Fruit fly (Drosophila melanogaster): ENCODE results near the gene Obp69a.
A peak's percentile ranks its signal among the peaks of the same experiment; 100 is the strongest.

The Obp69a gene

DNA sequence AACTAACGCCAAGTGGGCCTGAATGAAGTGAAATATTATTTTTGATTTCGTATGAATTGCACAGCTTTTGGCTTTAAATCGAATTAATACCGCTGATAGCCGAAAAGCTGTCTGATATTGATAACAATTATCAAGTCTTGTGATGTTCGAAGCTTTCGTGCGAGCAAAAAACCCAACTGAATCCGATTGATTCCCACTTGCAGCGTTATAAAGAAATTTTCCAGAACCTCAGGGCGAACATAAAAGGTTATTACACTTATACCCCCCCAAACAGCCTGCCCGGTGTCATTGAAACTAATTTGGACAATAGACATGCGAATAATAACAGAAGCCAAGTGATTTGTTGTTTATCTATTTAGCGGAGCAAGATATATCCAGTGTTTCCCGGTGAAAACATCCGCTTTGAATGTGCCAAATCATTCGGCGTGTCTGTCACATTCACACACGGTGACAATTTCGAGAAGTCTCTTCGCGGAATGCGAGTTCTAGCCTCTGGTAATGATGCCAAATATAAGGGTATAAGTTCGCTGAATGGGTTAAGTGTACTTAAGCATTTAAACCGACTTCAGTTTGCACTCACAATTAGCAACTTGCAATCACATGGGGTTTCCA is 10.0 kb downstream of the Obp69a start:
- no peak for TF ChIP-seq Dll (optimal IDR thresholded peaks at IDR 0.05)
- no peak for TF ChIP-seq pan (optimal IDR thresholded peaks at IDR 0.05)
- no peak for TF ChIP-seq EcR (GFP tag; optimal IDR thresholded peaks at IDR 0.05)
- TF ChIP-seq CG8478 (optimal IDR thresholded peaks at IDR 0.05): no peak
- TF ChIP-seq usp (GFP tag; optimal IDR thresholded peaks at IDR 0.05): no peak
- no peak for TF ChIP-seq psq (optimal IDR thresholded peaks at IDR 0.05)

DNA sequence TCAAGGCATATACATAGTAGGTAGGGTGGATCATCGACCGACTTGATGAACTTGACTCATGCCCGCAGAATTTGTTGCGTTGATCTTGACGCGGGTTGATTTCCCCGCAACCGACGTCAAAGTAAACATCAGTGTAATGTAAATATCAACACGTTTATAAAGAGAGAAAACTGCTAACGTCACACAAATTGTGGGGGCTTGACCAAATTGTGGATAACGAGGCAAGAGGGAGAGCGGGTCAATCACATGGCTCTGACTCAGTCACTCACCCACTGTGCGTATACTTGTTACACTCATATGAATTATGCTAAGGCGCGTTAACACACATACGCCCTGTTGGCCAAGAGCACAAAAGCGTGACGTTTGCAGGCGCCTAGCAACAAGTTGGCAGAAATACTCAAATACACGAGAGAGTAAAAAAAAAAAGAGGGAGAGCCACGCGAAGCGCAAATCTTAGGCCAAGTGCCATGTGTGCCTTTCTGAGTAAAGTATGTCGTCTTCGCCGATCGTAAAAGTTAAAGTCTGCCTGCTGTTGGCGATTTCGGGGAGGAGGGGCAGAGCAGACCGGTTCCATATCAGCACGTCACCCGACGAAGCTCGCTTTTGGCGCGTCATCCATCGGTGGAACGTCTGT is 11.1 kb downstream of the Obp69a start:
- no peak for TF ChIP-seq pan (optimal IDR thresholded peaks at IDR 0.05)
- peak in 1 of 2 experiments; percentile 64 for TF ChIP-seq EcR (GFP tag; optimal IDR thresholded peaks at IDR 0.05)

DNA sequence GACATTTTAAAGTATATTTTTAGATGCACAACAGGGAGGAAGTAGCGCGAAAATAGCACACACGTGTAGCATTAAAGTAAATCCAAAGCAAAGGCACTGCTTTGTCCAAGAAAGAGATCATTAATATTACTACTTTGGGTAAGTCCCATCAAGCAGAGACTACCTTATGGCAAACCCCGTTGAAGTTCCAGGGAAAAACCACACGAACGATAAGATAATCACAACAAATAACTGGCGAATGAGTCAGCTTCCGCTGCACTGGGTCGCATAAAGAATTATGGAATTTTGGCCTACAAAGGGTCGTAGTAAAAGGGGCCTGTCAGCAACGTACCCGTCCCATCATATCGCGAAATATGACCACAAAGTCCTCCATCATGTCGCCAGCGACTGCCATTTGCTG is 11.8 kb downstream of the Obp69a start:
- TF ChIP-seq pan (optimal IDR thresholded peaks at IDR 0.05) (no peak), usp (GFP tag; optimal IDR thresholded peaks at IDR 0.05) (no peak), EcR (GFP tag; optimal IDR thresholded peaks at IDR 0.05) (no peak), Dll (optimal IDR thresholded peaks at IDR 0.05) (no peak), psq (optimal IDR thresholded peaks at IDR 0.05) (no peak), CG8478 (optimal IDR thresholded peaks at IDR 0.05) (no peak)

DNA sequence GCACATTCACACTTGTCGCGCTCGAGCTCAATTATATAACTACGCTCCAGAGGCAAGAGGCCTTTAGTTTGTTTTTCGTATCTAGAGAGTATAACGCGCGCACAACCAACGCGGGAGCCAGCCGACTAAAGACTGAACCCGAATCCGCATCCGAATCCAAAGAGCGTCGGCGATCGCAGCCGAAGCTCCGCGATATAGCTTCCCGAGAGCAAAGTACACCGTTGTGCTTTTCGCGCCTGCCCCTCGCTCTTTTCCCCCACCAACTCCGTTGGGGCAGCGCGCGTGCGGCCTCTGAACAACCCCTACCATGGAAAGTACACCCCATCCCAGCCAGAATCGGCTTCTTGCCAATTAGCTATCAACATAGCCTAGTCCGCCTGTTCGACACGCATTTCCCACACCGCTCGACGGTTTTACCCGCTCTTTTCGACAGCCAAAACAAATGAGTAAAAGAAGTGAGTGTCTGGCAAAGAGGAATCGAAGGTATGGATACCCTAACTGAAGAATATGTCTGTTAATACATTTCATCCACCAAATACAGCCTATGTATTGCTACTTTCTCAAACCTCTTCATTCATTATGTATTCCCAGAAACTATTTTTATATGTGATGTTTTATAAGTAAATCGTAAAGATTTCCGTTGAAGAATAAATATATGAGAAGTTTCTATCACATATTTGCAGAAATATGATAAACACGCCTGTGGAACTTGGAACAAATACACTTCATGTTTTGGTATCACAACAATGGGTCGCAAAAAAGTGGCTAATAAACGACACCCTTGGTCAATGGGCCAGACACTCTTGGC is 12.7 kb downstream of the Obp69a start:
- no peak for TF ChIP-seq usp (GFP tag; optimal IDR thresholded peaks at IDR 0.05)
- TF ChIP-seq Dll (optimal IDR thresholded peaks at IDR 0.05): peak; percentile 43
- TF ChIP-seq pan (optimal IDR thresholded peaks at IDR 0.05): peak; percentile 80
- TF ChIP-seq EcR (GFP tag; optimal IDR thresholded peaks at IDR 0.05): no peak
- TF ChIP-seq CG8478 (optimal IDR thresholded peaks at IDR 0.05): no peak
- no peak for TF ChIP-seq psq (optimal IDR thresholded peaks at IDR 0.05)

DNA sequence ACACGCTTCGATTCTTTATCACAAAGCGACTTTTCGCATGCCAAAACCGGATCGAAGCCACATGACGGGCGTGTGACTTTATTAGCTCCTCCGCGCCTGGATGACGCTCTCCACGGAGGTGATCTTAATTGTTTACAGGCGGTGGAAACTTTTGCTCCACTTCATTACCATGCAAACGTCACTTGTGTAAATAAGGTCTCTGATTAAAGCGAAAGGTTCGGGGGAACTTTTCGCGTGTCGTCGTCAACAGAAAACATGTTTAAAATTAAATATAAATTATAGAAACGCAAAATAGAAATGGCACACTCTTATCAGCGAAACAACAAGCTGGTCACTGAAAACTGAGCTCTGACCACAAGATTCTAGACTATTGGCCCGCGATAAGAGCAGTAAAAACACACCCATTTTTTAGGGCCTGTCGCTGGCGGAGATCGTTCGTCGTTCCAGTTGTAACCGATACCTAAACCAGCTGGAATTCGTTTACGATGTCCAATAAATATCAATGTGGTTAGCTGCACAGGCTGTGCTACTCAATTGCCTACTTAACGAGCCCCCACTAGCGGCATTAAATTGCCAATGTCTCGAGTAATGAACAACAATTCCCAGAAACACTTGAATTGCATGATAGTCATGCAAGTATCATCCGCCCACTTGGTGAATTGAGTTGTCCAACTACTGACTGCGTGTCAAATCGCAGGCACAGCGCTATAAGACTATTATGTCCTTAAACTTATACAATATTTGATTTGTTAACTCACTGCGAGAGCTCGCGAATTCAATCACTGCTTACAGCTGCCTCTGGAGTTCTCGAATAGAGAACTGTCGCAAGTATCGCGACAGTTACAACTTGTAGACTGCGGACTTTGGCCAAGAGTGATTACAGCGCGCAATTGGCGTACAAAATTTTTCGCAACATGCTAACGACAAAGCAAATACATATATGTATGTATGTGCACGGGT is 13.7 kb downstream of the Obp69a start:
- TF ChIP-seq CG8478 (optimal IDR thresholded peaks at IDR 0.05): no peak
- TF ChIP-seq EcR (GFP tag; optimal IDR thresholded peaks at IDR 0.05): no peak
- TF ChIP-seq psq (optimal IDR thresholded peaks at IDR 0.05): no peak
- TF ChIP-seq Dll (optimal IDR thresholded peaks at IDR 0.05): no peak

DNA sequence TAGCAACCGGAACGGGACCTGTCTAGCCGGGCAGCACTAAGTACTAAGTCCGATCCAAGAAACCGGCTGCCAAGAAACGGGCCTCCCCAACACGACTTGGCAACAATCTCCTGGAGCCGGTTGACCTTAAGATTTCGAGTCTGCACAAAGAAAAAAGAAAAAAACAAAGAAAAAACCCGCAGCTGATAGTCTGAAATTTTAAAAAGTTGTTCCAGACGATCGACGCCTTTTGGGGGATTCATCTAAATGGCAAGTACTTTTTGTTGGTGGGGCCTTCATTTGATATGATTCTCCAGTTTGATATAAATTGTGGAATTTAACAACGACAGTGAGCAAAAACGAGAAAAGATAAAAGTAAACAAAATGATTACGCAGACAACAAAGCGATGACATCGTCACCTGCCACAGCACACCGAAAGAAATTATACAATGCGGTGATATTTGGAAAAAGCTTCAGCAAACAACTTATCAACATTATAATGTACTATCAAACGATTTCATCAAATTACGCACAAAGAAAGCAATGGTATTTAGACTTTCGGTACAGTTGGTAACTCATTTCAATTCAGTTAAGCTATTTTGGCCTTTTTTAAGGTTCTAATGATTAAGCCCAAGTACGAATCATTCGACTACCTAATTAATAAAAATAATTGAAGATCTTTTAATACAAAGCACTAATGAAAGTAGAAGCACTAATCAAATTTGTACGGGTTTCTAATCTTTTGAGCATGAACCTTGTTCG is 14.7 kb downstream of the Obp69a start:
- TF ChIP-seq usp (GFP tag; optimal IDR thresholded peaks at IDR 0.05) (no peak), pan (optimal IDR thresholded peaks at IDR 0.05) (no peak), psq (optimal IDR thresholded peaks at IDR 0.05) (no peak), Dll (optimal IDR thresholded peaks at IDR 0.05) (no peak), CG8478 (optimal IDR thresholded peaks at IDR 0.05) (no peak), EcR (GFP tag; optimal IDR thresholded peaks at IDR 0.05) (no peak)

DNA sequence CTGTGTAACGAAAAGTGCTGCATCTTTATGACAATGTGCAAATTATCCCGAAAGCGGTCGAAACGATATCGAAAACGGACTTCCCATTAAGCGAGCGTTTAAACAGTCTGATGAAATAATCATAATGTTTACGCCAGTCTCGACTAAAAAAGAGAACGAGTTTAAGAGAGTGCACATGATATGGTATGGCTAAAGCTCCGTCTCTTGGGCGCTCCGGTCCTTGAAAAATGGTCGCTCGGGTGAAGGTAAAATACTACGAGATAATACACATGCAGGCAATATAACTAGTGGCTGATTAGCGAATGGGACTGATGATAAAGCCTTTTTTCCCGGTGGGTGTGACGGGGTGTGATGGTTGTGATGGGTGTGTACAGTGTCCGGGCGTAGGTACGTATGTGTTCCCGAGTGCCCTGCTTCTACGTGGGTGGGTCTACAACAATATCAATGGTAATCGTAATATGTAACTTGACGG is 15.3 kb downstream of the Obp69a start:
- TF ChIP-seq EcR (GFP tag; optimal IDR thresholded peaks at IDR 0.05): no peak
- no peak for TF ChIP-seq Dll (optimal IDR thresholded peaks at IDR 0.05)
- TF ChIP-seq usp (GFP tag; optimal IDR thresholded peaks at IDR 0.05): no peak
- no peak for TF ChIP-seq CG8478 (optimal IDR thresholded peaks at IDR 0.05)
- no peak for TF ChIP-seq psq (optimal IDR thresholded peaks at IDR 0.05)
- TF ChIP-seq pan (optimal IDR thresholded peaks at IDR 0.05): no peak

DNA sequence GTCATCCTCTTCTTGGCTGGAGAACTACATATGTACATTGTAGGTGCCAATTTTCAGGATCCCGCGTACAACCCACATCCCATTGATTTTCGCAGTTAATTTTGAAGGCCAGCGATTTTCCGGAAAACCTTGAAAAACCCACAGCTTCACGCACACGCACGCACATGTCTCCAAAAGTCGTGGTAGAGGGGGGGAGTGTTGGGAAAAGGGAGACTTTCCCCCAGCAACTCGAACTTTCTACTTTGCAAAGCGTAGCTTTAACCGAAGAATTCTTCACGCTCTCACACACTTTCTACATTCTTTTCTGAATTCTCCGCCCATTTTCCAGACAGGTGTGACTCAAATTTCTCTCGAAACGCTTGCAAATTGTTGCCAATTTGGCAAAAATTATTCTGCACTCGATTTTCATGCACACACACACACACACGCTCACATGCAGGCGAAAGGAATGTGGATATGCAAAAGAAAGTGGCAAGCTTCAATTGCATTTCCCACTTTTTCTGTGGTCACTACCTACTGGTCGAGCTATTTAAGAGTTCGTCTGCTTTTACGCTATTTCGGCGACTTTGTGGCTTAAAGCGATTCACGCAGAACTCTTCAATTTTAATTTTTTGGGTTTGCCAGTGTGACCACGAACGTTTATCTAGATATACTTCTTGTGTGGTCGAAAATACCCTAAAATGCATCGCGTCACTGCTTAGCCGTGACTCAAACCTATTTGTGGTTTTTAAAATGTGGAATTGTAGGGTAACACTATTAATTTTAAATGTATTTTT is 18.4 kb downstream of the Obp69a start, which contains the start of gene SCaMC:
Gene SCaMC (minus strand): TSS at position 654 of the 776 bp plus-strand sequence.
- TF ChIP-seq CG8478 (optimal IDR thresholded peaks at IDR 0.05): no peak
- no peak for TF ChIP-seq Dll (optimal IDR thresholded peaks at IDR 0.05)
- no peak for TF ChIP-seq EcR (GFP tag; optimal IDR thresholded peaks at IDR 0.05)
- no peak for TF ChIP-seq usp (GFP tag; optimal IDR thresholded peaks at IDR 0.05)

DNA sequence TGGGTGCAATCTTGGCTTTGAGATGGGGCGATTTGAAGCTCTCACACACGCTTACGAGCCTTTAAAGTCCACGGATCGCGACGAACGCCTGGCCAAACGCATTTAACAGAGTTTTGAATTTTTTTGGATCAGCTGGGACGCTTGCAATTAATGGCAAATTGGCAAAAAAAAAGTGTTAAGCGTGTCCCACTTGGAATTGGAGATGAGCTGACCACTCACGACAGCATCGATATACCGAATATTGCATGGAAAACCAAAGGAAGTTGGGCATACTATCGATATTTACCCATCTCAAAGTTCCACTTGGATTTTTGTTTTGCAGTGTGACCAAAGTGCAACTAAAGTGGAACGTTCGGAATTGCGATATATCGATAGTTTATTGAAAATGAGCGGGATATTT is 21.4 kb downstream of the Obp69a start, which contains the start of gene ArfGAP1:
Gene ArfGAP1 (minus strand): TSS at position 240 of the 400 bp plus-strand sequence.
- no peak for TF ChIP-seq pan (optimal IDR thresholded peaks at IDR 0.05)
- no peak for TF ChIP-seq usp (GFP tag; optimal IDR thresholded peaks at IDR 0.05)
- no peak for TF ChIP-seq CG8478 (optimal IDR thresholded peaks at IDR 0.05)
- no peak for TF ChIP-seq psq (optimal IDR thresholded peaks at IDR 0.05)
- TF ChIP-seq EcR (GFP tag; optimal IDR thresholded peaks at IDR 0.05): no peak
- TF ChIP-seq Dll (optimal IDR thresholded peaks at IDR 0.05): no peak

DNA sequence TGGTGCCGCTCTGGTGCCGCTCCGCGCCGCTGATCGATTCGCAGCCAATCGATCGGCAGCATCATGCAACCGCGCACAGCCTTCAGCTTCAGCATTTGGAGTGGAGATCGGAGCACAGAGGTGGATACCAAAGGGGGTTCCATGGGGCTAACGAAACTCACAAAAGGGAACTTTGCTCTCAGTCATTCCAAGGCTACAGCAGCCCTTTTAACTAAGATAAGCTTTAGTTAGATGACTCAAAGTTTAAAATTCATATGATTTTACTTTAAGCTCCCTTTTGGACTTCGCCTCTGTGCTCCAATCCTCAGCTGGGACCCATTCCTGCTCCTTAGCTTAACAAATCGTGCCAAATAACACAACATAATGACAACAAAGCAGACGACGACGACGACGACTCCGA is 24.5 kb downstream of the Obp69a start:
- TF ChIP-seq CG8478 (optimal IDR thresholded peaks at IDR 0.05) (no peak), EcR (GFP tag; optimal IDR thresholded peaks at IDR 0.05) (no peak), pan (optimal IDR thresholded peaks at IDR 0.05) (no peak), Dll (optimal IDR thresholded peaks at IDR 0.05) (no peak)
